Fruit fly (Drosophila melanogaster) whole organism, embryonic: ENCODE measurements around the gene CG7519.

Experiments
- Adf1 ChIP-seq: fragments of 200-800 bp; sonication (Bioruptor generic); IDR thresholded peaks from 2 replicates; pipeline ENCODE4 v1.3.6; 2022; ENCODE audit warnings: missing biosample characterization, missing genetic modification characterization
- BEAF-32 ChIP-seq: fragments of 200-800 bp; sonication (Bioruptor generic); optimal IDR thresholded peaks from 3 replicates; lab custom pipeline; 2017; ENCODE audit warnings: missing biosample characterization, missing genetic modification characterization, mild to moderate bottlenecking, moderate library complexity, missing genetic modification reagents
- Bgb ChIP-seq: fragments of 200-800 bp; sonication (Bioruptor generic); IDR thresholded peaks from 2 replicates; pipeline ENCODE4 v1.3.6; 2022; ENCODE audit warnings: missing biosample characterization, missing genetic modification characterization; ENCODE audit not compliant: partially characterized antibody
- CG11085 ChIP-seq: fragments of 200-800 bp; sonication (Bioruptor generic); IDR thresholded peaks from 2 replicates; pipeline ENCODE4 v1.3.6; 2022; ENCODE audit warnings: missing biosample characterization, missing genetic modification characterization
- CG11247 ChIP-seq: fragments of 200-800 bp; sonication (Bioruptor generic); IDR thresholded peaks from 2 replicates; pipeline ENCODE4 v1.3.6; 2022; ENCODE audit warnings: missing biosample characterization, missing genetic modification characterization
- CG12155 ChIP-seq: fragments of 200-800 bp; sonication (Bioruptor generic); optimal IDR thresholded peaks from 3 replicates; lab custom pipeline; 2016; ENCODE audit warnings: missing biosample characterization, missing genetic modification characterization
- CG13424 ChIP-seq: fragments of 200-800 bp; sonication (Bioruptor generic); optimal IDR thresholded peaks from 2 replicates; lab custom pipeline; 2019; ENCODE audit warnings: missing biosample characterization, mild to moderate bottlenecking, missing genetic modification characterization, moderate library complexity
- CG14050 ChIP-seq: fragments of 200-800 bp; sonication (Bioruptor generic); IDR thresholded peaks from 3 replicates; pipeline ENCODE4 v1.3.6; 2022; ENCODE audit warnings: missing biosample characterization, missing genetic modification characterization
- CG15514 ChIP-seq: fragments of 200-800 bp; sonication (Bioruptor generic); optimal IDR thresholded peaks from 3 replicates; lab custom pipeline; 2017; ENCODE audit warnings: missing biosample characterization, missing genetic modification characterization, mild to moderate bottlenecking, moderate library complexity, missing genetic modification reagents
- CG17612 ChIP-seq: fragments of 200-800 bp; sonication (Bioruptor generic); IDR thresholded peaks from 2 replicates; pipeline ENCODE4 v1.3.6; 2022; ENCODE audit warnings: missing biosample characterization, missing genetic modification characterization
- CG18599 ChIP-seq: fragments of 200-800 bp; sonication (Bioruptor generic); optimal IDR thresholded peaks from 3 replicates; lab custom pipeline; 2017; ENCODE audit warnings: missing biosample characterization, missing genetic modification characterization, mild to moderate bottlenecking, moderate library complexity, missing genetic modification reagents
- CG31365 ChIP-seq: fragments of 200-800 bp; sonication (Bioruptor generic); optimal IDR thresholded peaks from 2 replicates; lab custom pipeline; 2018; ENCODE audit warnings: missing biosample characterization, mild to moderate bottlenecking, missing genetic modification characterization
- CG33213 ChIP-seq: fragments of 200-800 bp; sonication (Bioruptor generic); optimal IDR thresholded peaks from 3 replicates; lab custom pipeline; 2016; ENCODE audit warnings: missing biosample characterization, missing genetic modification characterization
- CG5180 ChIP-seq: fragments of 200-800 bp; sonication (Bioruptor generic); optimal IDR thresholded peaks from 3 replicates; lab custom pipeline; 2017; ENCODE audit warnings: missing biosample characterization, missing genetic modification characterization, mild to moderate bottlenecking, moderate library complexity, missing genetic modification reagents
- CG6813 ChIP-seq: fragments of 200-800 bp; sonication (Bioruptor generic); optimal IDR thresholded peaks from 2 replicates; lab custom pipeline; 2017; ENCODE audit warnings: missing biosample characterization, missing genetic modification characterization, mild to moderate bottlenecking, moderate library complexity, missing genetic modification reagents
- CG7745 ChIP-seq: fragments of 200-800 bp; sonication (Bioruptor generic); optimal IDR thresholded peaks from 2 replicates; lab custom pipeline; 2018; ENCODE audit warnings: missing biosample characterization, mild to moderate bottlenecking, missing genetic modification characterization, moderate library complexity
- CG7963 ChIP-seq: fragments of 200-800 bp; sonication (Bioruptor generic); IDR thresholded peaks from 3 replicates; pipeline ENCODE4 v1.3.6; 2022; ENCODE audit warnings: missing biosample characterization, missing genetic modification characterization; ENCODE audit not compliant: partially characterized antibody
- D ChIP-seq, 2 experiments: fragments of 200-800 bp in 1 of 2; fragments of >200 bp in 1 of 2; sonication (Bioruptor generic) in 1 of 2; optimal IDR thresholded peaks; 2 replicates in 1 of 2; 3 replicates in 1 of 2; lab custom pipeline; 2017; ENCODE audit warnings: mild to moderate bottlenecking in 1 of 2, missing biosample characterization in 1 of 2, missing genetic modification characterization in 1 of 2, missing genetic modification reagents in 1 of 2
- Dref ChIP-seq: fragments of 200-800 bp; sonication (Bioruptor generic); IDR thresholded peaks from 2 replicates; pipeline ENCODE4 v1.3.6; 2022; ENCODE audit warnings: missing biosample characterization, missing genetic modification characterization
- Fer1 ChIP-seq: fragments of 200-800 bp; sonication (Bioruptor generic); optimal IDR thresholded peaks from 2 replicates; lab custom pipeline; 2017; ENCODE audit warnings: missing biosample characterization, mild to moderate bottlenecking, missing genetic modification characterization
- Fer2 ChIP-seq: fragments of 200-800 bp; sonication (Bioruptor generic); optimal IDR thresholded peaks from 2 replicates; lab custom pipeline; 2018; ENCODE audit warnings: missing biosample characterization, mild to moderate bottlenecking, missing genetic modification characterization, moderate library complexity
- GATAe ChIP-seq: fragments of 200-800 bp; sonication (Bioruptor generic); conservative IDR thresholded peaks from 2 replicates; pipeline ENCODE4 v1.3.6; 2022; ENCODE audit warnings: missing biosample characterization, missing genetic modification characterization
- Gug ChIP-seq: fragments of 200-800 bp; sonication (Bioruptor generic); IDR thresholded peaks from 4 replicates; pipeline ENCODE4 v1.3.6; 2022; ENCODE audit warnings: missing biosample characterization, missing genetic modification characterization
- Mes4 ChIP-seq: fragments of 200-800 bp; sonication (Bioruptor generic); optimal IDR thresholded peaks from 2 replicates; lab custom pipeline; 2016; ENCODE audit warnings: missing biosample characterization, missing genetic modification characterization
- Neu2 ChIP-seq: fragments of 200-800 bp; sonication (Bioruptor generic); optimal IDR thresholded peaks from 3 replicates; lab custom pipeline; 2016; ENCODE audit warnings: missing biosample characterization, missing genetic modification characterization, borderline replicate concordance
- Nf-YB ChIP-seq: fragments of 200-800 bp; sonication (Bioruptor generic); optimal IDR thresholded peaks from 3 replicates; lab custom pipeline; 2019; ENCODE audit warnings: missing biosample characterization, mild to moderate bottlenecking, missing genetic modification characterization, moderate library complexity
- Optix ChIP-seq: fragments of 200-800 bp; sonication (Bioruptor generic); IDR thresholded peaks from 3 replicates; pipeline ENCODE4 v1.3.6; 2022; ENCODE audit warnings: missing biosample characterization, missing genetic modification characterization
- Pdp1 ChIP-seq, 2 experiments: fragments of 200-800 bp; sonication (Bioruptor generic); optimal IDR thresholded peaks; 3 replicates each; lab custom pipeline; 2016; ENCODE audit warnings: missing biosample characterization in 2 of 2, missing genetic modification characterization in 2 of 2, mild to moderate bottlenecking in 1 of 2, moderate library complexity in 1 of 2
- Ravus ChIP-seq: fragments of 200-800 bp; sonication (Bioruptor generic); IDR thresholded peaks from 2 replicates; pipeline ENCODE4 v1.3.6; 2022; ENCODE audit warnings: missing biosample characterization, missing genetic modification characterization
- Six4 ChIP-seq: fragments of 200-800 bp; sonication (Bioruptor generic); optimal IDR thresholded peaks from 2 replicates; lab custom pipeline; 2016; ENCODE audit warnings: missing biosample characterization, missing genetic modification characterization
- Sry-δ ChIP-seq: fragments of 200-800 bp; sonication (Bioruptor generic); optimal IDR thresholded peaks from 2 replicates; lab custom pipeline; 2016; ENCODE audit warnings: missing biosample characterization, missing genetic modification characterization
- Stat92E ChIP-seq, 3 experiments: fragments of >200 bp in 2 of 3; fragments of 200-800 bp in 1 of 3; sonication (Bioruptor generic) in 1 of 3; optimal IDR thresholded peaks; 2 replicates each; lab custom pipeline; 2017 to 2019; ENCODE audit warnings: missing biosample characterization in 3 of 3, missing genetic modification characterization in 3 of 3, mild to moderate bottlenecking in 1 of 3, moderate library complexity in 1 of 3
- az2 ChIP-seq: fragments of 200-800 bp; sonication (Bioruptor generic); optimal IDR thresholded peaks from 3 replicates; lab custom pipeline; 2016; ENCODE audit warnings: missing biosample characterization, missing genetic modification characterization
- cg ChIP-seq: fragments of 200-800 bp; sonication (Bioruptor generic); optimal IDR thresholded peaks from 3 replicates; lab custom pipeline; 2019; ENCODE audit warnings: missing biosample characterization, mild to moderate bottlenecking, missing genetic modification characterization, moderate library complexity
- ci ChIP-seq: fragments of 200-800 bp; sonication (Bioruptor generic); IDR thresholded peaks from 3 replicates; pipeline ENCODE4 v1.3.6; 2022; ENCODE audit warnings: missing biosample characterization, missing genetic modification characterization
- da ChIP-seq: fragments of 200-800 bp; sonication (Bioruptor generic); optimal IDR thresholded peaks from 2 replicates; lab custom pipeline; 2016; ENCODE audit warnings: missing biosample characterization, missing genetic modification characterization
- dmrt11E ChIP-seq: fragments of 200-800 bp; sonication (Bioruptor generic); optimal IDR thresholded peaks from 3 replicates; lab custom pipeline; 2018; ENCODE audit warnings: missing biosample characterization, mild to moderate bottlenecking, missing genetic modification characterization, moderate library complexity
- eyg ChIP-seq: fragments of 200-800 bp; sonication (Bioruptor generic); optimal IDR thresholded peaks from 3 replicates; lab custom pipeline; 2016; ENCODE audit warnings: missing biosample characterization, missing genetic modification characterization
- fd64A ChIP-seq: fragments of 200-800 bp; sonication (Bioruptor generic); optimal IDR thresholded peaks from 3 replicates; lab custom pipeline; 2018; ENCODE audit warnings: missing biosample characterization, mild to moderate bottlenecking, missing genetic modification characterization
- fu2 ChIP-seq: fragments of 200-800 bp; sonication (Bioruptor generic); optimal IDR thresholded peaks from 2 replicates; lab custom pipeline; 2016; ENCODE audit warnings: missing biosample characterization, missing genetic modification characterization
- gt ChIP-seq: fragments of 200-800 bp; sonication (Bioruptor generic); IDR thresholded peaks from 2 replicates; pipeline ENCODE4 v1.3.6; 2022; ENCODE audit warnings: missing biosample characterization, missing genetic modification characterization
- h ChIP-seq: fragments of >200 bp; optimal IDR thresholded peaks from 2 replicates; lab custom pipeline; 2017
- kah ChIP-seq: fragments of 200-800 bp; sonication (Bioruptor generic); optimal IDR thresholded peaks from 2 replicates; lab custom pipeline; 2018; ENCODE audit warnings: missing biosample characterization, mild to moderate bottlenecking, missing genetic modification characterization
- ken ChIP-seq: fragments of 200-800 bp; sonication (Bioruptor generic); IDR thresholded peaks from 3 replicates; pipeline ENCODE4 v1.3.6; 2022; ENCODE audit warnings: missing biosample characterization, missing genetic modification characterization
- mam ChIP-seq: fragments of 200-800 bp; sonication (Bioruptor generic); optimal IDR thresholded peaks from 3 replicates; lab custom pipeline; 2016; ENCODE audit warnings: missing biosample characterization, missing genetic modification characterization
- nerfin-1 ChIP-seq: fragments of 200-800 bp; sonication (Bioruptor generic); optimal IDR thresholded peaks from 3 replicates; lab custom pipeline; 2019; ENCODE audit warnings: missing biosample characterization, mild to moderate bottlenecking, missing genetic modification characterization, moderate library complexity
- sisA ChIP-seq: fragments of 200-800 bp; sonication (Bioruptor generic); IDR thresholded peaks from 2 replicates; pipeline ENCODE4 v1.3.6; 2022; ENCODE audit warnings: missing biosample characterization, missing genetic modification characterization
- sug ChIP-seq: fragments of 200-800 bp; optimal IDR thresholded peaks from 2 replicates; lab custom pipeline; 2019; ENCODE audit warnings: missing biosample characterization, mild to moderate bottlenecking, missing genetic modification characterization, moderate library complexity
- tna ChIP-seq: fragments of 200-800 bp; sonication (Bioruptor generic); IDR thresholded peaks from 2 replicates; pipeline ENCODE4 v1.3.6; 2022; ENCODE audit warnings: missing biosample characterization, missing genetic modification characterization; ENCODE audit not compliant: partially characterized antibody
- unc-4 ChIP-seq: fragments of 200-800 bp; sonication (Bioruptor generic); IDR thresholded peaks from 2 replicates; pipeline ENCODE4 v1.3.6; 2022; ENCODE audit warnings: missing biosample characterization, missing genetic modification characterization; ENCODE audit not compliant: partially characterized antibody

The CG7519 gene

DNA sequence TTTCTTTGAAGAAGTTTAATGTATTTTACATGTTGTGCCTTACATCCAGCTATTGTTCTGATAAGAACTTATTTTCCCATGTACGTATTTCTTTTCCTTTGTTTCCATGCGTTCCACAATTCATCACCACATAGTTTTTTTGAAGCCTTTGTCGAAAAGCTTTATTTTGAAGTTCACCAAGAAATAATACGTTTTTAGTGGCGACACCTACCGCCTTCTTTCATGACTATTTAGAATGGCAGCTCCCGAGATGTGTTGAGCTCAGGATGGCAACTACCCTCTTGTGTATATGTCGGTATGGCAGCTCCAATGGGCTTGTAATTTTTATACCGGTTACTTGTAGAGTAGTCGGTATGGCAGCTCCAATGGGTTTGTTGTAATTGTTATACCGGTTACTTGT, 9.0 kb upstream of the CG7519 start (continued):
- TF ChIP-seq CG12155 (GFP tag; lab: Kevin White, UChicago), result no peak
- no peak for TF ChIP-seq unc-4 (GFP tag; lab: Robert Waterston, UW)
- peak; percentile 61 for TF ChIP-seq sug (tag; lab: Kevin White, UChicago)
- no peak for TF ChIP-seq nerfin-1 (tag; lab: Kevin White, UChicago)
- peak; percentile 49 for TF ChIP-seq Sry-δ
- no peak for TF ChIP-seq h (lab: Kevin White, UChicago)
- TF ChIP-seq Adf1 (GFP tag; lab: Robert Waterston, UW), result 0 out of 2 replicates have a peak, but pooled peaks have one; percentile 8
- no peak for TF ChIP-seq CG7745 (tag; lab: Kevin White, UChicago)
- TF ChIP-seq mam (GFP tag; lab: Kevin White, UChicago), result peak; percentile 19
- no peak for TF ChIP-seq CG17612 (GFP tag; lab: Robert Waterston, UW)
- no peak for TF ChIP-seq ken (GFP tag; lab: Robert Waterston, UW)
- TF ChIP-seq Gug (GFP tag; lab: Robert Waterston, UW), result no peak
- no peak for TF ChIP-seq CG11085 (GFP tag; lab: Robert Waterston, UW)
- peak; percentile 77 for TF ChIP-seq CG33213
- TF ChIP-seq D (optimal IDR thresholded peaks at IDR 0.05; lab: Kevin White, UChicago), result no peak
- no peak for TF ChIP-seq D (GFP tag; optimal IDR thresholded peaks at IDR 0.05; lab: Kevin White, UChicago)
- TF ChIP-seq Ravus (GFP tag; lab: Robert Waterston, UW), result no peak
- TF ChIP-seq CG5180 (GFP tag; lab: Kevin White, UChicago), result no peak
- peak; percentile 19 for TF ChIP-seq fu2
- no peak for TF ChIP-seq Neu2
- TF ChIP-seq Mes4 (GFP tag; lab: Kevin White, UChicago), result no peak
- TF ChIP-seq Pdp1 (GFP tag; optimal IDR thresholded peaks at IDR 0.05; lab: Kevin White, UChicago), result peak in 1 of 2 experiments; percentile 48
- TF ChIP-seq Optix, result no peak
- TF ChIP-seq Nf-YB, result peak; percentile 26
- no peak for TF ChIP-seq dmrt11E (tag; lab: Kevin White, UChicago)
- TF ChIP-seq Fer1 (GFP tag; lab: Kevin White, UChicago), result peak; percentile 53
- TF ChIP-seq kah (GFP tag; lab: Kevin White, UChicago), result no peak
- TF ChIP-seq Fer2, result no peak
- no peak for TF ChIP-seq CG11247 (GFP tag; lab: Robert Waterston, UW)
- peak; percentile 68 for TF ChIP-seq CG31365
- peak; percentile 46 for TF ChIP-seq CG15514 (GFP tag; lab: Kevin White, UChicago)
- peak; percentile 71; the same call in 2 of the 3 replicates for TF ChIP-seq ci (GFP tag; lab: Robert Waterston, UW)
- no peak for TF ChIP-seq GATAe (GFP tag; lab: Robert Waterston, UW)
- TF ChIP-seq CG18599 (GFP tag; lab: Kevin White, UChicago), result no peak
- TF ChIP-seq gt (GFP tag; lab: Robert Waterston, UW), result no peak
- TF ChIP-seq Stat92E (GFP tag; optimal IDR thresholded peaks at IDR 0.05; lab: Kevin White, UChicago), result peak in 1 of 3 experiments; percentile 26
- TF ChIP-seq sisA (GFP tag; lab: Robert Waterston, UW), result no peak
- TF ChIP-seq Dref, result no peak
- no peak for TF ChIP-seq fd64A (GFP tag; lab: Kevin White, UChicago)
- peak; percentile 13; the same call in 1 of the 2 replicates for TF ChIP-seq tna (GFP tag; lab: Robert Waterston, UW)
- peak; percentile 26 for TF ChIP-seq BEAF-32 (GFP tag; lab: Kevin White, UChicago)
- TF ChIP-seq Six4 (GFP tag; lab: Kevin White, UChicago), result no peak
- peak; percentile 52; the same call in 1 of the 2 replicates for TF ChIP-seq Bgb (GFP tag; lab: Robert Waterston, UW)
- no peak for TF ChIP-seq CG14050 (GFP tag; lab: Robert Waterston, UW)
- TF ChIP-seq CG7963, result no peak
- TF ChIP-seq cg, result no peak
- TF ChIP-seq az2 (GFP tag; lab: Kevin White, UChicago), result no peak
- no peak for TF ChIP-seq eyg (GFP tag; lab: Kevin White, UChicago)
- no peak for TF ChIP-seq CG6813
- no peak for TF ChIP-seq da (GFP tag; lab: Kevin White, UChicago)
- TF ChIP-seq CG13424, result peak; percentile 38
